Worm (Caenorhabditis elegans): ENCODE data around the gene unc-85.
A peak's percentile ranks its signal among the peaks of the same experiment; 100 is the strongest.

Gene unc-85

ce11 chrII:4701482-4702119, at the start of gene unc-85 (continued):
- TF ChIP-seq dmd-8 (GFP tag; IDR thresholded peaks at IDR 0.05) (0 out of 2 replicates have a peak, but pooled peaks have one; percentile 44), nhr-77 (tag; optimal IDR thresholded peaks at IDR 0.05) (peak; percentile 23), unc-130 (GFP tag; optimal IDR thresholded peaks at IDR 0.05) (peak; percentile 80), spr-1 (tag; optimal IDR thresholded peaks at IDR 0.05) (peak; percentile 70), php-3 (GFP tag; IDR thresholded peaks at IDR 0.05) (peak; percentile 23; the same call in 1 of the 2 replicates), set-16 (GFP tag; IDR thresholded peaks at IDR 0.05) (peak; percentile 79), mes-2 (tag; optimal IDR thresholded peaks at IDR 0.05; ENCODE audit: poor library complexity, severe bottlenecking) (peak; percentile 87), ceh-20 (GFP tag; IDR thresholded peaks at IDR 0.05) (peak; percentile 90)

DNA sequence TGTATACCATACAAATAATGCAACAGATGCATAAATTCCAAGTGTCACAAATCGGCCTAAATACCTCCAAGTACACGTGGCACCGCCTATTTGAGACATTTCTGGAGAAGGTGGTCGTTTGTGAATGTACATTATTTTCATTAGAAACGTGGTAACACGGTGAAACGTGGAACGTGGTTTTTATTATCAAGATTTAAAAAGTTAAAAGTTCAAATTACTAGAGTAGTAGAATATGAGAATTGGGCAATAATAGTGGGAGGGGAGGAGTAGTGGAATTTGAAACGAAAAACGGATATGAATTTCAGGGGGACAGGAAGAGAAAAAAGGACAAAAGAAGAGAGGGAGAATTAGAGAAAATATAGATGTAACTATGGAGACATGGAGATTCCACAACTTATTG, 46.0 kb upstream of the unc-85 start, which contains the start of gene fut-6:
TSS of gene fut-6 (minus strand) at position 101 of the 400 bp plus-strand sequence.
- no peak for TF ChIP-seq nhr-76 (tag; optimal IDR thresholded peaks at IDR 0.05)
- no peak for TF ChIP-seq egl-27 (tag; optimal IDR thresholded peaks at IDR 0.05)
- TF ChIP-seq zip-2 (tag; optimal IDR thresholded peaks at IDR 0.05) = no peak

DNA sequence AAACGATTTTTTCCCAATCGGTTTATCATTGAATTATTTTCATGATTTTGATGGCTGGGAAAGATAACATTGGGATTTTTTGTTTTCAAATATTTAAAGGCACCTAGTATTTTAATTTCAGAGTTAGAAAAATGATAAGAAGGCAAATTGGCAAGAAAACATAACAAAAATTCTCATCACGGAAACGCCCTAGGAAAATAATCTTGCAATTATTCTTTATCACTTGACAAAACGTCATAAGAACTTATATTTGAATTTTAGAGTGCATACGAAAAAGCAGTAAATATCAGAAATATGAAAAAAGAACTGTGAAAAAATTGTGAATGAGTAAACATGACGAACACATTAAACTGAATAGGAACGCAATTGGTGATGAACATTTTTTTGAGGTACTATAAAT, 44.5 kb upstream of the unc-85 start:
- TF ChIP-seq daf-16 (GFP tag; optimal IDR thresholded peaks at IDR 0.05) (no peak), daf-16 (tag; optimal IDR thresholded peaks at IDR 0.05) (peak; percentile 83), F10B5.3 (tag; optimal IDR thresholded peaks at IDR 0.05) (no peak)

DNA sequence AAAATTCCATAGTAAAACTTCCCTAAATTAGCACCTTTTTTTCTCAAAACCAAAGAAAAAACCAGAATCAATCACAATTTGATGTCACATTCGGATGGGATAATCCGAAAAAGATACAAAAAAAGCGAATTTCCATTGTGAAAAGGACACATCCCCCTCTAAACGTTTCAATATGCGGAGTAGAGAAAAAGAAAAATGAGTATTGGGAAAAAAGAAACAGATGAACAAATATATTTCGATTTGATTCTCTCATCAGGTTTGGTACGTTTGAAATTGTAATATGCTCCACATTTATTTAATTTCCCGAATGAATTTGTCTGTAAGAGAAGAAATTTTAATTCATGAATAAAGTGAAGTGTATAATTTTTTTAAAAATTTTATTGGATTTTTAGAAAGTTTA, 43.6 kb upstream of the unc-85 start:
- no peak for TF ChIP-seq mep-1 (tag; optimal IDR thresholded peaks at IDR 0.05)
- no peak for TF ChIP-seq mdt-29 (GFP tag; IDR thresholded peaks at IDR 0.05)
- no peak for TF ChIP-seq nhr-102 (tag; optimal IDR thresholded peaks at IDR 0.05)
- no peak for TF ChIP-seq ceh-62 (tag; optimal IDR thresholded peaks at IDR 0.05)
- TF ChIP-seq skn-1 (tag; optimal IDR thresholded peaks at IDR 0.05) = no peak
- no peak for TF ChIP-seq nhr-41 (GFP tag; IDR thresholded peaks at IDR 0.05)
- TF ChIP-seq F26F4.8 (GFP tag; conservative IDR thresholded peaks at IDR 0.05) = no peak

DNA sequence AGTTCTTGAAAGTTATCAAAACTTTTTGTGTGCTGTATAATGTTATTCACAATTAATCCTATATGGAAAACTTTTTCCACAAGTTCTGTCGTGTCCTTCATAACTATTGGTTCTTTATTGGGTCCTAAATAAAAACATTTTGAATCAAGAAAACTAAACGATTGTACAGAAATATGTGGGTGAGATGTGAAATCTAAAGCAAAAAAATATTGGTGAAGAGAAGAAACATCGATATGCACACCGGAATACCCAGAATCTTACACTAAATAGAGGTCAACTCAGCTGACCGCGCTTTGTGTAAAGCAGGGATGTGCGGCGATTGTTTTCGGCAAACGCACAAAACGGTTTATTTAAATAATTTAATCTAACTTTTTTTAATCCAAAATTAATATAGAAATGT, 40.6 kb upstream of the unc-85 start, which contains the start of gene T05A7.13:
TSS of gene T05A7.13 (minus strand) at position 101 of the 400 bp plus-strand sequence.
- TF ChIP-seq ceh-62 (tag; optimal IDR thresholded peaks at IDR 0.05) (no peak), php-3 (GFP tag; IDR thresholded peaks at IDR 0.05) (no peak), pha-4 (GFP tag; IDR thresholded peaks at IDR 0.05) (no peak), pha-4 (tag; optimal IDR thresholded peaks at IDR 0.05) (no peak), dpl-1 (GFP tag; optimal IDR thresholded peaks at IDR 0.05) (no peak), F37D6.2 (tag; optimal IDR thresholded peaks at IDR 0.05) (no peak), ZK546.5 (tag; optimal IDR thresholded peaks at IDR 0.05) (no peak), snpc-1.2 (GFP tag; IDR thresholded peaks at IDR 0.05) (no peak), nhr-42 (GFP tag; IDR thresholded peaks at IDR 0.05) (no peak)

- TF ChIP-seq lin-1 (GFP tag; IDR thresholded peaks at IDR 0.05) (no peak), jun-1 (tag; optimal IDR thresholded peaks at IDR 0.05) (no peak), hlh-11 (tag; optimal IDR thresholded peaks at IDR 0.05) (no peak), fkh-10 (GFP tag; optimal IDR thresholded peaks at IDR 0.05) (no peak), Y5F2A.4 (GFP tag; optimal IDR thresholded peaks at IDR 0.05) (no peak), nhr-6 (tag; optimal IDR thresholded peaks at IDR 0.05) (no peak), lir-3 (tag; optimal IDR thresholded peaks at IDR 0.05) (no peak), F10B5.3 (tag; optimal IDR thresholded peaks at IDR 0.05) (no peak), T26A8.4 (GFP tag; IDR thresholded peaks at IDR 0.05) (no peak), F26F4.8 (GFP tag; conservative IDR thresholded peaks at IDR 0.05) (no peak), egl-27 (tag; optimal IDR thresholded peaks at IDR 0.05) (no peak)
Observed at ce11 chrII:4663186-4663585, 38.7 kb upstream of the unc-85 start, which contains the start of gene T05A7.12. T05A7.12 (minus strand) TSS chrII:4663286.

Measured in whole organism, L4 larva.